Fruit fly (Drosophila melanogaster) whole organism, embryonic: ENCODE results near the gene CG12589.
A peak's percentile ranks its signal among the peaks of the same experiment; 100 is the strongest.

ENCODE experiments used
- B-H2 ChIP-seq: fragments of 200-800 bp; sonication (Bioruptor generic); optimal IDR thresholded peaks from 2 replicates; lab custom pipeline; 2018; ENCODE audit warnings: missing biosample characterization, mild to moderate bottlenecking, missing genetic modification characterization
- CG12659 ChIP-seq: fragments of 200-800 bp; sonication (Bioruptor generic); optimal IDR thresholded peaks from 3 replicates; lab custom pipeline; 2017; ENCODE audit warnings: mild to moderate bottlenecking, missing biosample characterization, missing genetic modification reagents, missing genetic modification characterization
- CG1602 ChIP-seq: fragments of 200-800 bp; sonication (Bioruptor generic); optimal IDR thresholded peaks from 3 replicates; lab custom pipeline; 2016; ENCODE audit warnings: missing biosample characterization, missing genetic modification characterization
- CG2199 ChIP-seq: fragments of 200-800 bp; sonication (Bioruptor generic); IDR thresholded peaks from 3 replicates; pipeline ENCODE4 v1.3.6; 2022; ENCODE audit warnings: missing biosample characterization, missing genetic modification characterization
- CG2875 ChIP-seq: fragments of 200-800 bp; sonication (Bioruptor generic); optimal IDR thresholded peaks from 2 replicates; lab custom pipeline; 2017; ENCODE audit warnings: missing biosample characterization, mild to moderate bottlenecking, missing genetic modification characterization, missing genetic modification reagents
- CG4730 ChIP-seq: fragments of 200-800 bp; sonication (Bioruptor generic); IDR thresholded peaks from 2 replicates; pipeline ENCODE4 v1.3.6; 2022; ENCODE audit warnings: missing biosample characterization, missing genetic modification characterization
- CG7987 ChIP-seq: fragments of 200-800 bp; sonication (Bioruptor generic); optimal IDR thresholded peaks from 2 replicates; lab custom pipeline; 2018; ENCODE audit warnings: missing biosample characterization, mild to moderate bottlenecking, missing genetic modification characterization, moderate library complexity
- D19A ChIP-seq: fragments of 200-800 bp; optimal IDR thresholded peaks from 3 replicates; lab custom pipeline; 2019; ENCODE audit warnings: missing biosample characterization, mild to moderate bottlenecking, missing genetic modification characterization, moderate library complexity
- bcd ChIP-seq: fragments of 200-800 bp; sonication (Bioruptor generic); optimal IDR thresholded peaks from 2 replicates; lab custom pipeline; 2017; ENCODE audit warnings: missing biosample characterization, mild to moderate bottlenecking, missing genetic modification characterization
- btn ChIP-seq: fragments of 200-800 bp; sonication (Bioruptor generic); optimal IDR thresholded peaks from 2 replicates; lab custom pipeline; 2016; ENCODE audit warnings: missing biosample characterization, missing genetic modification characterization
- en ChIP-seq: fragments of 200-800 bp; sonication (Bioruptor generic); optimal IDR thresholded peaks from 2 replicates; lab custom pipeline; 2016; ENCODE audit warnings: missing biosample characterization, missing genetic modification characterization
- gcm ChIP-seq: fragments of 200-800 bp; sonication (Bioruptor generic); optimal IDR thresholded peaks from 2 replicates; lab custom pipeline; 2019; ENCODE audit warnings: missing biosample characterization, mild to moderate bottlenecking, missing genetic modification characterization, moderate library complexity

DNA sequence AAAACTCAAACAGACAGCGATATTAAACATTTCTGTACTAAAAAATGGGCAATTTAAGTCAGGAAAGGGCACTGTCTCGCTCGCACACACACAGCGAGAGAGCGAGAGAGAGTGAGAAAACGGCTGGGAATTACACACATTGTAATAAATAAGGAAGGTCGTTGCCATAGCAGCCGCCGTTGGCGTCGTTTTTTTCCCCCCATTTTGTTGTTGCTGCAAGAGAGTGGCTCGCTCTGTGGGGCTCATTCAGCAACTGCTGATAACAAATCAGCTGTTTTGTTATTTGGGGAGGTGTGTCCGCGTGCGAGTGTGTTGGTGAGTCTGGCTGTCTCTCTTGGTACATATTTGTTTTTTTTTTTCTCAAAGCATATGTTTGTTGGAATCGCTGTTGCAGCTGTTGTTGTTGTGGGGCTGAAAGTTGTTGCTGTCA is 50.9 kb downstream of the CG12589 start:
- TF ChIP-seq CG1602 (GFP tag; lab: Kevin White, UChicago) = no peak
- TF ChIP-seq CG12659 (GFP tag; lab: Kevin White, UChicago) = peak; percentile 25
- TF ChIP-seq CG4730 (GFP tag; lab: Robert Waterston, UW) = no peak
- TF ChIP-seq B-H2 (GFP tag; lab: Kevin White, UChicago) = no peak
- no peak for TF ChIP-seq CG2199
- peak; percentile 72 for TF ChIP-seq gcm (GFP tag; lab: Kevin White, UChicago)
- TF ChIP-seq CG2875 (GFP tag; lab: Kevin White, UChicago) = peak; percentile 65
- peak; percentile 71 for TF ChIP-seq CG7987
- TF ChIP-seq D19A (tag; lab: Kevin White, UChicago) = no peak
- TF ChIP-seq bcd (GFP tag; lab: Kevin White, UChicago) = peak; percentile 2
- TF ChIP-seq en (GFP tag; lab: Kevin White, UChicago) = no peak
- no peak for TF ChIP-seq btn (GFP tag; lab: Kevin White, UChicago)
